Fruit fly (Drosophila melanogaster) whole organism, embryonic: ENCODE results near the gene Nup153.

Experiments
- Asciz ChIP-seq: fragments of 200-800 bp; sonication (Bioruptor generic); optimal IDR thresholded peaks from 2 replicates; lab custom pipeline; 2017; ENCODE audit warnings: missing biosample characterization, mild to moderate bottlenecking, missing genetic modification characterization, missing genetic modification reagents
- Awh ChIP-seq: fragments of 200-800 bp; sonication (Bioruptor generic); IDR thresholded peaks from 2 replicates; pipeline ENCODE4, ENCODE4 v1.3.6; 2022; ENCODE audit warnings: missing biosample characterization, missing genetic modification characterization
- BEAF-32 ChIP-seq: fragments of 200-800 bp; sonication (Bioruptor generic); optimal IDR thresholded peaks from 3 replicates; lab custom pipeline; 2017; ENCODE audit warnings: missing biosample characterization, missing genetic modification characterization, mild to moderate bottlenecking, moderate library complexity, missing genetic modification reagents
- BtbVII ChIP-seq: fragments of 200-800 bp; sonication (Bioruptor generic); optimal IDR thresholded peaks from 3 replicates; lab custom pipeline; 2017; ENCODE audit warnings: missing biosample characterization, mild to moderate bottlenecking, missing genetic modification characterization
- CG1024 ChIP-seq: fragments of 200-800 bp; sonication (Bioruptor generic); IDR thresholded peaks from 2 replicates; pipeline ENCODE4 v1.3.6; 2022; ENCODE audit warnings: missing biosample characterization, missing genetic modification characterization
- CG12071 ChIP-seq: fragments of 200-800 bp; sonication (Bioruptor generic); optimal IDR thresholded peaks from 3 replicates; lab custom pipeline; 2018; ENCODE audit warnings: missing biosample characterization, mild to moderate bottlenecking, missing genetic modification characterization
- CG13123 ChIP-seq: fragments of 200-800 bp; sonication (Bioruptor generic); optimal IDR thresholded peaks from 2 replicates; lab custom pipeline; 2016; ENCODE audit warnings: missing biosample characterization, missing genetic modification characterization
- CG13624 ChIP-seq: fragments of 200-800 bp; sonication (Bioruptor generic); optimal IDR thresholded peaks from 2 replicates; lab custom pipeline; 2016; ENCODE audit warnings: missing biosample characterization, missing genetic modification characterization
- CG1529 ChIP-seq: fragments of 200-800 bp; sonication (Bioruptor generic); optimal IDR thresholded peaks from 3 replicates; lab custom pipeline; 2018; ENCODE audit warnings: missing biosample characterization, missing genetic modification characterization
- CG15696 ChIP-seq: fragments of 200-800 bp; sonication (Bioruptor generic); optimal IDR thresholded peaks from 2 replicates; lab custom pipeline; 2019; ENCODE audit warnings: missing biosample characterization, mild to moderate bottlenecking, missing genetic modification characterization, moderate library complexity
- CG17612 ChIP-seq: fragments of 200-800 bp; sonication (Bioruptor generic); IDR thresholded peaks from 2 replicates; pipeline ENCODE4 v1.3.6; 2022; ENCODE audit warnings: missing biosample characterization, missing genetic modification characterization
- CG17802 ChIP-seq: fragments of 200-800 bp; sonication (Bioruptor generic); optimal IDR thresholded peaks from 2 replicates; lab custom pipeline; 2018; ENCODE audit warnings: missing biosample characterization, mild to moderate bottlenecking, missing genetic modification characterization, moderate library complexity
- CG17829 ChIP-seq: fragments of 200-800 bp; optimal IDR thresholded peaks from 2 replicates; lab custom pipeline; 2019; ENCODE audit warnings: missing biosample characterization, mild to moderate bottlenecking, missing genetic modification characterization, moderate library complexity
- CG18619 ChIP-seq: fragments of 200-800 bp; sonication (Bioruptor generic); optimal IDR thresholded peaks from 3 replicates; lab custom pipeline; 2017; ENCODE audit warnings: missing biosample characterization, mild to moderate bottlenecking, missing genetic modification characterization
- CG2889 ChIP-seq: fragments of 200-800 bp; sonication (Bioruptor generic); IDR thresholded peaks from 3 replicates; pipeline ENCODE4 v1.3.6; 2022; ENCODE audit warnings: missing biosample characterization, missing genetic modification characterization
- CG30403 ChIP-seq: fragments of 200-800 bp; sonication (Bioruptor generic); optimal IDR thresholded peaks from 3 replicates; lab custom pipeline; 2016; ENCODE audit warnings: missing biosample characterization, missing genetic modification characterization
- CG3065 ChIP-seq: fragments of 200-800 bp; sonication (Bioruptor generic); optimal IDR thresholded peaks from 2 replicates; lab custom pipeline; 2016; ENCODE audit warnings: missing biosample characterization, missing genetic modification characterization
- CG3163 ChIP-seq: fragments of 200-800 bp; sonication (Bioruptor generic); optimal IDR thresholded peaks from 3 replicates; lab custom pipeline; 2016; ENCODE audit warnings: missing biosample characterization, missing genetic modification characterization
- CG33213 ChIP-seq: fragments of 200-800 bp; sonication (Bioruptor generic); optimal IDR thresholded peaks from 3 replicates; lab custom pipeline; 2016; ENCODE audit warnings: missing biosample characterization, missing genetic modification characterization
- CG4328 ChIP-seq: fragments of 200-800 bp; sonication (Bioruptor generic); optimal IDR thresholded peaks from 3 replicates; lab custom pipeline; 2017; ENCODE audit warnings: missing biosample characterization, missing genetic modification reagents, missing genetic modification characterization
- CG4360 ChIP-seq: fragments of 200-800 bp; sonication (Bioruptor generic); IDR thresholded peaks from 2 replicates; pipeline ENCODE4 v1.3.6; 2022; ENCODE audit warnings: missing biosample characterization, missing genetic modification characterization
- CG4617 ChIP-seq: fragments of 200-800 bp; sonication (Bioruptor generic); optimal IDR thresholded peaks from 3 replicates; lab custom pipeline; 2016; ENCODE audit warnings: missing biosample characterization, missing genetic modification characterization, borderline replicate concordance
- CG4854 ChIP-seq: fragments of 200-800 bp; sonication (Bioruptor generic); optimal IDR thresholded peaks from 2 replicates; lab custom pipeline; 2016; ENCODE audit warnings: missing biosample characterization, missing genetic modification characterization, inconsistent platforms
- CG6683 ChIP-seq: fragments of 200-800 bp; sonication (Bioruptor generic); optimal IDR thresholded peaks from 2 replicates; lab custom pipeline; 2017; ENCODE audit warnings: missing biosample characterization, mild to moderate bottlenecking, missing genetic modification characterization, missing genetic modification reagents
- CG6791 ChIP-seq: fragments of 200-800 bp; sonication (Bioruptor generic); IDR thresholded peaks from 3 replicates; pipeline ENCODE4 v1.3.6; 2022; ENCODE audit warnings: missing biosample characterization, missing genetic modification characterization; ENCODE audit not compliant: partially characterized antibody
- CG9609 ChIP-seq: fragments of 200-800 bp; sonication (Bioruptor generic); optimal IDR thresholded peaks from 3 replicates; lab custom pipeline; 2016; ENCODE audit warnings: missing biosample characterization, missing genetic modification characterization
- Dip2 ChIP-seq: fragments of 200-800 bp; sonication (Bioruptor generic); IDR thresholded peaks from 2 replicates; pipeline ENCODE4 v1.3.6; 2022; ENCODE audit warnings: missing biosample characterization, missing genetic modification characterization
- E2f2 ChIP-seq: fragments of 200-800 bp; sonication (Bioruptor generic); IDR thresholded peaks from 2 replicates; pipeline ENCODE4 v1.3.6; 2022; ENCODE audit warnings: missing biosample characterization, missing genetic modification characterization
- HLHmδ ChIP-seq: fragments of 200-800 bp; sonication (Bioruptor generic); optimal IDR thresholded peaks from 2 replicates; lab custom pipeline; 2018; ENCODE audit warnings: missing biosample characterization, mild to moderate bottlenecking, missing genetic modification characterization, moderate library complexity
- Med ChIP-seq: fragments of 200-800 bp; sonication (Bioruptor generic); peaks from one replicate; lab custom pipeline; 2016; ENCODE audit warnings: missing biosample characterization, missing genetic modification characterization, mild to moderate bottlenecking, inconsistent platforms, moderate library complexity
- Meics ChIP-seq: fragments of 200-800 bp; sonication (Bioruptor generic); optimal IDR thresholded peaks from 2 replicates; lab custom pipeline; 2017; ENCODE audit warnings: missing biosample characterization, mild to moderate bottlenecking, missing genetic modification characterization
- Nf-YC ChIP-seq: fragments of 200-800 bp; optimal IDR thresholded peaks from 3 replicates; lab custom pipeline; 2019; ENCODE audit warnings: missing biosample characterization, mild to moderate bottlenecking, missing genetic modification characterization, moderate library complexity
- Rx ChIP-seq: fragments of 200-800 bp; sonication (Bioruptor generic); IDR thresholded peaks from 2 replicates; pipeline ENCODE4 v1.3.6; 2022; ENCODE audit warnings: missing biosample characterization, missing genetic modification characterization
- Xrp1 ChIP-seq: fragments of 200-800 bp; sonication (Bioruptor generic); IDR thresholded peaks from 2 replicates; pipeline ENCODE4 v1.3.6; 2022; ENCODE audit warnings: missing biosample characterization, missing genetic modification characterization
- ab ChIP-seq: fragments of 200-800 bp; sonication (Bioruptor generic); optimal IDR thresholded peaks from 2 replicates; lab custom pipeline; 2016; ENCODE audit warnings: missing biosample characterization, missing genetic modification characterization
- aop ChIP-seq: fragments of 200-800 bp; sonication (Bioruptor generic); IDR thresholded peaks from 2 replicates; pipeline ENCODE4 v1.3.6; 2022; ENCODE audit warnings: missing biosample characterization, missing genetic modification characterization
- bab2 ChIP-seq: fragments of 200-800 bp; sonication (Bioruptor generic); optimal IDR thresholded peaks from 2 replicates; lab custom pipeline; 2016; ENCODE audit warnings: missing biosample characterization, missing genetic modification characterization
- ci ChIP-seq: fragments of 200-800 bp; sonication (Bioruptor generic); IDR thresholded peaks from 3 replicates; pipeline ENCODE4 v1.3.6; 2022; ENCODE audit warnings: missing biosample characterization, missing genetic modification characterization
- dysf ChIP-seq: fragments of 200-800 bp; sonication (Bioruptor generic); IDR thresholded peaks from 3 replicates; pipeline ENCODE4 v1.3.6; 2022; ENCODE audit warnings: missing biosample characterization, missing genetic modification characterization
- ems ChIP-seq: fragments of 200-800 bp; sonication (Bioruptor generic); optimal IDR thresholded peaks from 3 replicates; lab custom pipeline; 2016; ENCODE audit warnings: missing biosample characterization, missing genetic modification characterization
- fd102C ChIP-seq: fragments of 200-800 bp; sonication (Bioruptor generic); optimal IDR thresholded peaks from 2 replicates; lab custom pipeline; 2018; ENCODE audit warnings: missing biosample characterization, mild to moderate bottlenecking, missing genetic modification characterization, moderate library complexity
- fd64A ChIP-seq: fragments of 200-800 bp; sonication (Bioruptor generic); optimal IDR thresholded peaks from 3 replicates; lab custom pipeline; 2018; ENCODE audit warnings: missing biosample characterization, mild to moderate bottlenecking, missing genetic modification characterization
- gcm ChIP-seq: fragments of 200-800 bp; sonication (Bioruptor generic); optimal IDR thresholded peaks from 2 replicates; lab custom pipeline; 2019; ENCODE audit warnings: missing biosample characterization, mild to moderate bottlenecking, missing genetic modification characterization, moderate library complexity
- gro ChIP-seq: fragments of 200-800 bp; sonication (Bioruptor generic); optimal IDR thresholded peaks from 2 replicates; lab custom pipeline; 2016; ENCODE audit warnings: missing biosample characterization, missing genetic modification characterization
- jing ChIP-seq: fragments of 200-800 bp; sonication (Bioruptor generic); optimal IDR thresholded peaks from 2 replicates; lab custom pipeline; 2018; ENCODE audit warnings: missing biosample characterization, mild to moderate bottlenecking, missing genetic modification characterization
- nerfin-1 ChIP-seq: fragments of 200-800 bp; sonication (Bioruptor generic); optimal IDR thresholded peaks from 3 replicates; lab custom pipeline; 2019; ENCODE audit warnings: missing biosample characterization, mild to moderate bottlenecking, missing genetic modification characterization, moderate library complexity
- psq ChIP-seq: fragments of 200-800 bp; sonication (Bioruptor generic); optimal IDR thresholded peaks from 2 replicates; lab custom pipeline; 2017; ENCODE audit warnings: missing biosample characterization, missing genetic modification characterization
- sd ChIP-seq: fragments of 200-800 bp; sonication (Bioruptor generic); optimal IDR thresholded peaks from 3 replicates; lab custom pipeline; 2018; ENCODE audit warnings: missing biosample characterization, mild to moderate bottlenecking, missing genetic modification characterization, moderate library complexity
- sim ChIP-seq: fragments of 200-800 bp; sonication (Bioruptor generic); IDR thresholded peaks from 2 replicates; pipeline ENCODE4 v1.3.6; 2022; ENCODE audit warnings: missing biosample characterization, missing genetic modification characterization

Nup153 gene

DNA sequence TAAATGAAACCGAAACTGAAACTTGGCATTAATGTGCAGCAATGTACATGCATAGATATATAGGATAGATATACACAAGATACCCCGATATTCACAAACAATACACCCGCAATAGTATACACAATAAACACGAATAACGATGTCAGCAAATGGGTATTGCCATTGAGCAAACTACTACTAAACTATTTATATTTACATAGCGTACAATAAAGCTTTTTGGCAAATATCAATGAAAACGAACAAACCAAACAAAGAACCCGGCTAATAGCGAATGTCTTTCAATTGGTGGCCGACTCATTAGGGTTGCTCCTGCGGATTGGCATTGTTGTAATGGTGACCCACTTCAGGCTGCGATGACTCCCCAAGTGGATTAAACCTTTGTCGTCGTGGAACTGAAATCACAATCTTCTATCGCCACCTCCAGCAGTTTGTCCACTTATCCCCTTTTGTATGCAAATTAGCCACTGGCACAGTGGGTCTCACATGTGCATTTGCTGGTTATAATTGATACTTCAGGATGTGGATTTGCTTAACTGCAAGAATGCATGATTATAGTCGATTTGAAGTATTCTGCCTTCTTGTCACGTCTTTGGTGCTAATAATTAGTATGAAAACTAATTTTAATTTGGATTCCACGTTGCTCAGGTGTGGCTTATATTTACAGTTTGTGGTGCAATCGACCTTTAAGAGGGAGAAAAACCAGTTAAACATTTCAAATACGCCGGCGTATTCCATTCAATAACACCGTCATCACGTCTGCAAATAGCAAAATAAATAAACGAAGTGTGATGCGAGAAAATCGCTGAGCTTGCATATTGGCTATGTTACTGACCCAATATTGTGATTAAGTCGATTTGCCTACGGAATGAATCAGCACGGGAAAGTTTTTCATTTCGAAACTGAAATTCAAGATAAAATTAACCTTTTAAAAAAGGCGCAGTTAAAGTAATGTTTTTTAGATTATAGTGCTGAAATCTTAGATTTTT, 51.3 kb downstream of the Nup153 start (continued):
- TF ChIP-seq BtbVII (GFP tag; lab: Kevin White, UChicago) = peak; percentile 23
- no peak for TF ChIP-seq fd64A (GFP tag; lab: Kevin White, UChicago)
- 0 out of 3 replicates have a peak, but pooled peaks have one; percentile 34 for TF ChIP-seq CG6791 (GFP tag; lab: Robert Waterston, UW)
- no peak for TF ChIP-seq nerfin-1
- TF ChIP-seq CG33213 (GFP tag; lab: Kevin White, UChicago) = no peak
- TF ChIP-seq gro (GFP tag; lab: Kevin White, UChicago) = peak; percentile 58
- TF ChIP-seq CG3163 (GFP tag; lab: Kevin White, UChicago) = no peak
- no peak for TF ChIP-seq sd (tag; lab: Kevin White, UChicago)
- TF ChIP-seq CG17829 (tag; lab: Kevin White, UChicago) = no peak
- no peak for TF ChIP-seq ems (GFP tag; lab: Kevin White, UChicago)
- TF ChIP-seq Dip2 (GFP tag; lab: Robert Waterston, UW) = no peak
- TF ChIP-seq jing (GFP tag; lab: Kevin White, UChicago) = no peak
- TF ChIP-seq bab2 (GFP tag; lab: Kevin White, UChicago) = peak; percentile 73
- 0 out of 2 replicates have a peak, but pooled peaks have one; percentile 14 for TF ChIP-seq sim (GFP tag; lab: Robert Waterston, UW)
- peak; percentile 66 for TF ChIP-seq Xrp1 (GFP tag; lab: Robert Waterston, UW)
- no peak for TF ChIP-seq Asciz (GFP tag; lab: Kevin White, UChicago)
- TF ChIP-seq CG12071 (GFP tag; lab: Kevin White, UChicago) = no peak
- no peak for TF ChIP-seq BEAF-32 (GFP tag; lab: Kevin White, UChicago)
- TF ChIP-seq fd102C = no peak
- no peak for TF ChIP-seq CG1024
- TF ChIP-seq Rx (GFP tag; lab: Robert Waterston, UW) = peak; percentile 55
- no peak for TF ChIP-seq CG4617
- no peak for TF ChIP-seq CG4328 (GFP tag; lab: Kevin White, UChicago)
- no peak for TF ChIP-seq gcm
- no peak; the same call in 1 of the 2 replicates for TF ChIP-seq E2f2 (GFP tag; lab: Robert Waterston, UW)
- no peak for TF ChIP-seq CG2889 (GFP tag; lab: Robert Waterston, UW)
- no peak for TF ChIP-seq Awh (GFP tag; lab: Robert Waterston, UW)
- no peak for TF ChIP-seq CG3065 (GFP tag; lab: Kevin White, UChicago)
- peak; percentile 80 for TF ChIP-seq dysf (GFP tag; lab: Robert Waterston, UW)
- TF ChIP-seq HLHmδ = no peak
- peak; percentile 22 for TF ChIP-seq Meics (GFP tag; lab: Kevin White, UChicago)
- no peak for TF ChIP-seq aop (GFP tag; lab: Robert Waterston, UW)
- TF ChIP-seq CG13123 (GFP tag; lab: Kevin White, UChicago) = no peak
- no peak for TF ChIP-seq CG6683 (GFP tag; lab: Kevin White, UChicago)
- TF ChIP-seq Nf-YC (tag; lab: Kevin White, UChicago) = no peak
- no peak for TF ChIP-seq CG4854 (GFP tag; lab: Kevin White, UChicago)
- TF ChIP-seq CG4360 = no peak
- peak; percentile 49 for TF ChIP-seq CG13624 (GFP tag; lab: Kevin White, UChicago)
- no peak for TF ChIP-seq psq (GFP tag; lab: Kevin White, UChicago)
- TF ChIP-seq ci (GFP tag; lab: Robert Waterston, UW) = peak; percentile 77
- no peak for TF ChIP-seq CG17802 (tag; lab: Kevin White, UChicago)
- peak; percentile 97 for TF ChIP-seq Med (GFP tag; lab: Kevin White, UChicago)
- TF ChIP-seq CG9609 (GFP tag; lab: Kevin White, UChicago) = no peak
- no peak for TF ChIP-seq CG1529 (GFP tag; lab: Kevin White, UChicago)
- no peak for TF ChIP-seq CG15696 (tag; lab: Kevin White, UChicago)
- no peak for TF ChIP-seq CG18619
- no peak for TF ChIP-seq CG30403 (GFP tag; lab: Kevin White, UChicago)
- TF ChIP-seq CG17612 (GFP tag; lab: Robert Waterston, UW) = no peak
- TF ChIP-seq ab (GFP tag; lab: Kevin White, UChicago) = no peak
